Worm (Caenorhabditis elegans) whole organism, mixed stage, embryonic: ENCODE measurements around the gene F54E2.1.
A peak's percentile ranks its signal among the peaks of the same experiment; 100 is the strongest.

Source experiments
- M03D4.4 ChIP-seq: sonication (generic microtip); optimal IDR thresholded peaks from 2 replicates; lab custom pipeline; 2017; ENCODE audit warnings: mild to moderate bottlenecking, missing genetic modification characterization, missing compliant biosample characterization
- bed-3 ChIP-seq: fragments of 200-800 bp; sonication (Bioruptor generic); optimal IDR thresholded peaks from 3 replicates; lab custom pipeline; 2018; ENCODE audit warnings: mild to moderate bottlenecking, missing genetic modification characterization, moderate library complexity, missing compliant biosample characterization
- ceh-39 ChIP-seq: fragments of 150-350 bp; optimal IDR thresholded peaks from 2 replicates; lab custom pipeline; 2014; ENCODE audit warnings: missing biosample characterization, missing genetic modification characterization
- ceh-43 ChIP-seq: fragments of 200-800 bp; sonication (Bioruptor generic); optimal IDR thresholded peaks from 2 replicates; lab custom pipeline; 2018; ENCODE audit warnings: mild to moderate bottlenecking, missing genetic modification characterization, moderate library complexity, missing compliant biosample characterization
- ceh-83 ChIP-seq: fragments of 200-800 bp; sonication (Bioruptor generic); optimal IDR thresholded peaks from 2 replicates; lab custom pipeline; 2018; ENCODE audit warnings: mild to moderate bottlenecking, missing genetic modification characterization, missing compliant biosample characterization
- ces-1 ChIP-seq: fragments of 150-350 bp; optimal IDR thresholded peaks from 2 replicates; lab custom pipeline; 2014; ENCODE audit warnings: missing biosample characterization, missing genetic modification reagents, missing genetic modification characterization
- cnd-1 ChIP-seq: fragments of 200-800 bp; sonication (Bioruptor generic); optimal IDR thresholded peaks from 2 replicates; lab custom pipeline; 2018; ENCODE audit warnings: mild to moderate bottlenecking, missing genetic modification characterization, missing compliant biosample characterization
- drap-1 ChIP-seq: fragments of 200-800 bp; sonication (Bioruptor generic); optimal IDR thresholded peaks from 3 replicates; lab custom pipeline; 2018; ENCODE audit warnings: mild to moderate bottlenecking, missing genetic modification characterization, missing compliant biosample characterization
- elt-1 ChIP-seq: sonication (generic microtip); optimal IDR thresholded peaks from 2 replicates; lab custom pipeline; 2017; ENCODE audit warnings: missing genetic modification characterization, mild to moderate bottlenecking, missing compliant biosample characterization, antibody characterized with exemption, moderate library complexity, borderline replicate concordance; ENCODE audit not compliant: insufficient read depth
- elt-3 ChIP-seq: fragments of 150-350 bp; optimal IDR thresholded peaks from 2 replicates; lab custom pipeline; 2014; ENCODE audit warnings: missing biosample characterization, missing genetic modification characterization
- flh-1 ChIP-seq: fragments of 200-800 bp; sonication (Bioruptor generic); optimal IDR thresholded peaks from 2 replicates; lab custom pipeline; 2018; ENCODE audit warnings: mild to moderate bottlenecking, missing genetic modification characterization, moderate library complexity, missing compliant biosample characterization
- hlh-1 ChIP-seq: fragments of 150-350 bp; optimal IDR thresholded peaks from 2 replicates; lab custom pipeline; 2014; ENCODE audit warnings: missing biosample characterization, missing genetic modification reagents, missing genetic modification characterization
- lin-13 ChIP-seq: fragments of 150-350 bp; optimal IDR thresholded peaks from 2 replicates; lab custom pipeline; 2014; ENCODE audit warnings: missing biosample characterization, missing genetic modification characterization
- lin-32 ChIP-seq: fragments of 200-800 bp; sonication (Bioruptor generic); optimal IDR thresholded peaks from 2 replicates; lab custom pipeline; 2018; ENCODE audit warnings: mild to moderate bottlenecking, missing genetic modification characterization, missing compliant biosample characterization
- mab-5 ChIP-seq: fragments of 150-350 bp; optimal IDR thresholded peaks from 2 replicates; lab custom pipeline; 2014; ENCODE audit warnings: missing biosample characterization, missing genetic modification characterization
- mep-1 ChIP-seq: fragments of 150-350 bp; optimal IDR thresholded peaks from 2 replicates; lab custom pipeline; 2017; ENCODE audit warnings: missing biosample characterization, missing genetic modification reagents, missing genetic modification characterization, inconsistent platforms
- mls-2 ChIP-seq: sonication (generic microtip); optimal IDR thresholded peaks from 2 replicates; lab custom pipeline; 2016; ENCODE audit warnings: mild to moderate bottlenecking, missing genetic modification characterization, moderate library complexity, missing compliant biosample characterization
- nhr-12 ChIP-seq: fragments of 150-350 bp; optimal IDR thresholded peaks from 2 replicates; lab custom pipeline; 2014; ENCODE audit warnings: missing biosample characterization, missing genetic modification characterization
- nhr-2 ChIP-seq: fragments of 150-350 bp; optimal IDR thresholded peaks from 2 replicates; lab custom pipeline; 2014; ENCODE audit warnings: missing biosample characterization, missing genetic modification characterization
- nhr-28 ChIP-seq: fragments of 150-350 bp; optimal IDR thresholded peaks from 2 replicates; lab custom pipeline; 2014; ENCODE audit warnings: missing biosample characterization, missing genetic modification characterization
- nhr-76 ChIP-seq: sonication (generic microtip); optimal IDR thresholded peaks from 2 replicates; lab custom pipeline; 2017; ENCODE audit warnings: missing biosample characterization, missing genetic modification characterization
- pha-4 ChIP-seq: fragments of 150-350 bp; optimal IDR thresholded peaks from 2 replicates; lab custom pipeline; 2018; ENCODE audit warnings: missing biosample characterization, missing genetic modification reagents, missing genetic modification characterization
- sem-2 ChIP-seq: fragments of 200-800 bp; sonication (Bioruptor generic); optimal IDR thresholded peaks from 2 replicates; lab custom pipeline; 2018; ENCODE audit warnings: mild to moderate bottlenecking, missing genetic modification characterization, missing compliant biosample characterization
- snpc-4 ChIP-seq: fragments of 150-350 bp; optimal IDR thresholded peaks from 2 replicates; lab custom pipeline; 2014; ENCODE audit warnings: missing biosample characterization, missing genetic modification characterization
- tbx-8 ChIP-seq: fragments of 200-800 bp; sonication (Bioruptor generic); optimal IDR thresholded peaks from 2 replicates; lab custom pipeline; 2018; ENCODE audit warnings: mild to moderate bottlenecking, missing genetic modification characterization, moderate library complexity, missing compliant biosample characterization
- unc-120 ChIP-seq: sonication (generic microtip); optimal IDR thresholded peaks from 2 replicates; lab custom pipeline; 2017; ENCODE audit warnings: missing genetic modification characterization, missing compliant biosample characterization; ENCODE audit not compliant: poor library complexity, severe bottlenecking
- unc-39 ChIP-seq: fragments of 150-350 bp; optimal IDR thresholded peaks from 2 replicates; lab custom pipeline; 2014; ENCODE audit warnings: missing biosample characterization, missing genetic modification characterization
- unc-62 ChIP-seq: fragments of 150-350 bp; optimal IDR thresholded peaks from 2 replicates; lab custom pipeline; 2014; ENCODE audit warnings: missing biosample characterization, missing genetic modification reagents, missing genetic modification characterization
- zip-8 ChIP-seq: fragments of 150-350 bp; optimal IDR thresholded peaks from 2 replicates; lab custom pipeline; 2014; ENCODE audit warnings: missing biosample characterization, missing genetic modification characterization
- ztf-11 ChIP-seq: fragments of 150-350 bp; optimal IDR thresholded peaks from 2 replicates; lab custom pipeline; 2014; ENCODE audit warnings: missing biosample characterization, missing genetic modification characterization

Gene F54E2.1

DNA sequence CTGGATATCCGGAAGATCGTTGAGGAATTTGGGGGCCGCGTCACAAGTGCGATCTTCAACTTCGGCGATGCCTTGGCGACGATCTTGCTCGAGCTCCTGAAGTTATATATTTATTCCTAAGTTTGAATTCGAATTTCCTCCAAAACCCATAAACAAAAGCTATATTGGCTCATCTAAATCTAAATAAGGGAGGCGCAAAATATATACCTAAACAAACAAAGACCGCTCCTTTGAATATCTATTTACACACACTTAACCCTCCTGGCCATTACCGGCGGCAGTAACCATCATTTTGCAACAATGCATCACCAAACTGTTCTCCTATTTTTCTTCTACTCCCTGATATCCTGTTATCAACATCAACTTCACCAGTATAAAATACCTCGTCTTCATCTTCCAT, 14.2 kb upstream of the F54E2.1 start, which contains the start of gene F54E2.2:
Gene F54E2.2, plus strand, starts transcription at position 301 of the 400 bp plus-strand sequence.
- TF ChIP-seq snpc-4 (tag; lab: Kevin White, UChicago) (no peak), unc-120 (tag; lab: Kevin White, UChicago) (no peak), elt-3 (no peak), pha-4 (tag; lab: Kevin White, UChicago) (no peak), cnd-1 (tag; lab: Kevin White, UChicago) (no peak), zip-8 (no peak), ceh-39 (no peak), ces-1 (GFP tag; lab: Kevin White, UChicago) (no peak), sem-2 (GFP tag; lab: Kevin White, UChicago) (no peak), M03D4.4 (tag; lab: Kevin White, UChicago) (no peak), nhr-76 (tag; lab: Kevin White, UChicago) (no peak)

DNA sequence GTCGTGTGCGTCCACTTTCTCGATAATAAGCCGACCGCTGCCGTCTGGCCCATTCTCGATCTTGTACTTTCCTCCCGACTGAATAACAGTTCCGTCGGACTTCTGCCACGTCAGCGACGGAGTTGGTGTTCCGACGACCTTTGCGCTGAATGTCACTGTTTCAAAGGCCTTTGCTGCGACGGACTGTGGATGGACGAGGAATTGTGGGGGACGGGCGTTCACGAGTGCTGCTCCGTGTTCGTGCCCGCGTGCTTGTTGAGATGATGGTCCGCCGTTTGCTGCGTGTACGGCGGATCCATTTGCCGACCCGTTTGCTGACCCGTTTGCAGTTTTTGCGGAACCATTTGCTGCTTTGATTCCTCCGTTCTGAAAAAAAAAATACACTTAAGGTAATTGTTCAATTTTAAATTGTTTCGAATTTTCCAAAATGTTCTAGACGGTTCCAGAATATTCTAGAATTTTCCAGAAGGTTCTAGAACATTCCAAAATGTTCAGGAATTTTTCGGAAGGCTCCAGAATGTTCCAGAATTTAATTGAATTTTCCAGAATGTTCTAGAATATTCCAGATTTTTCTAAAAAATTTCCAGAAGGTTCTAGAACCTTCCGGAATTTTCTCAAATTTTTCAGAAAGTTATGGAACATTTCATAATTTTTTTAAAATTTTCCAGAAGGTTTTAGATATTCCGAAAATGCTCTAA, 10.9 kb upstream of the F54E2.1 start:
- TF ChIP-seq drap-1 (no peak), mep-1 (tag; lab: Kevin White, UChicago) (no peak), pha-4 (tag; lab: Kevin White, UChicago) (no peak), flh-1 (no peak), snpc-4 (tag; lab: Kevin White, UChicago) (no peak), lin-32 (GFP tag; lab: Kevin White, UChicago) (no peak), mls-2 (tag; lab: Kevin White, UChicago) (no peak), hlh-1 (tag; lab: Kevin White, UChicago) (no peak), unc-62 (GFP tag; lab: Kevin White, UChicago) (no peak)
- TF ChIP-seq, all 35 proteins: peak for 0

DNA sequence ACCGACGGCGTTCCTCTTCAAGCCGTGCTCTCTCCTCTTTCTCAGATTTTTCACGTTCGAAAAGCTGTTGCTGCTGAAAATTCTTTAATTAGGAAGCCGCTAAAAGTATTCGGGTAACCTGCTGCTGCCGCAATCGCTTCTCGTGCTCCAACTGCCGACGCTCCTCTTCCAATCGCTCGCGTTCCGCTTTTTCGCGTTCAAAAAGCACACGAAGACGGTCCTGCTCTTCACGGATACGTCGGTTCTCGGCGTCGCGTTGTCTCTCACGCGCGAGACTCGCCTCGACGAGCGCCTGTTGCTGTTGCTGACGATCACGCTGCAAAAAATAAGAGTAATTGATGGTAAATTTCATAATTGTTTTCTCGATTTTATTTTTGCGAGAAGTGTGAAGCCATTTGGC, 9.5 kb upstream of the F54E2.1 start:
- TF ChIP-seq snpc-4 (tag; lab: Kevin White, UChicago) (no peak), tbx-8 (no peak), nhr-12 (tag; lab: Kevin White, UChicago) (no peak), nhr-76 (tag; lab: Kevin White, UChicago) (no peak), lin-32 (GFP tag; lab: Kevin White, UChicago) (no peak), zip-8 (no peak), ceh-43 (no peak), unc-39 (tag; lab: Kevin White, UChicago) (no peak), hlh-1 (tag; lab: Kevin White, UChicago) (no peak), mab-5 (no peak), drap-1 (no peak), elt-3 (no peak), nhr-28 (tag; lab: Kevin White, UChicago) (no peak)

DNA sequence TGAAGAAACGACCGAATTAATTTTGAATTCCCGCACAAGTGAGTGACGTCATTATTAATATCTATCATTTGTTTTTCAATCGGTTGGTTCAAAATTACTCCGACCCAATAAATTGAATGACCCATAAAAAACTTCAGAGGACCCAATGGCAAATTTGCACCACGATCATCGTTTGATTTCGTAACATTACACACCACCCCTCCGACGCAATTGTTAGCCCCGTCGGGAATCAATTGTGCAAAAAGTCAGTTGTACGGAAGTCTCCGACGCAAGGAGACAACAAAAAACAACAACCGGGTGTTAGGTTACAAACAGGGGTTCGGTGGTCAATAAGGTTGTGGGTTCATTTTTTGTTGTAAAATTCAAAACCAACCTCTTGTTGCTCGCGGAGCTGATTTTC, 8.2 kb upstream of the F54E2.1 start:
- TF ChIP-seq mls-2 (tag; lab: Kevin White, UChicago) (no peak), lin-13 (no peak), elt-3 (no peak), pha-4 (tag; lab: Kevin White, UChicago) (no peak), mep-1 (tag; lab: Kevin White, UChicago) (no peak), ztf-11 (tag; lab: Kevin White, UChicago) (no peak), M03D4.4 (tag; lab: Kevin White, UChicago) (no peak), nhr-2 (no peak), hlh-1 (tag; lab: Kevin White, UChicago) (peak; percentile 48), flh-1 (no peak), ceh-83 (GFP tag; lab: Kevin White, UChicago) (no peak), ceh-43 (no peak), tbx-8 (no peak), zip-8 (peak; percentile 13), snpc-4 (tag; lab: Kevin White, UChicago) (no peak)

DNA sequence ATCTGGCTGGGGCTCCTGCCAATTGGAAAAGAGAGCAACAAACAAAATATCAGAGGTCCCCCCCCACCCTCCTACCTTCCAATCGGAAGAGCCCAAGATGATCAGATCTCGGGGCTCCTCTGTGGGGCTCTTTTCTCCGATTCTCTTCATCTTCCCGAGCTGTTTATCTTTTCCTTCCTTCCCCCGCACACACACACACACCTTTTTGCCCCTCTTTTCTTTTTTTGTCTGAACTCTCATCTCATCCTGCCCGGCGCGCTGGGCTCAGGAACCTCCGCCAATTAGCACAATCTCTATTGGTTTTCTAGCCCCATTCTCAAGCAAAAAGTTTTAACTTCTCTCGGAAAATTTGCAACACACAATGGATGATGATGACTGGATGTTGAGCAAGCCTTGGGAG, 6.9 kb upstream of the F54E2.1 start:
- TF ChIP-seq unc-120 (tag; lab: Kevin White, UChicago), result peak; percentile 53
- no peak for TF ChIP-seq bed-3
- TF ChIP-seq elt-1, result no peak
